Worm (Caenorhabditis elegans) whole organism, L1 larva: ENCODE measurements around the gene F56C9.8.

Experiments
- alr-1 ChIP-seq: fragments of 200-800 bp; sonication (Bioruptor generic); optimal IDR thresholded peaks from 2 replicates; lab custom pipeline; 2018; ENCODE audit warnings: borderline replicate concordance, mild to moderate bottlenecking, missing genetic modification characterization, missing compliant biosample characterization
- mdl-1 ChIP-seq, 2 experiments: fragments of 150-350 bp; optimal IDR thresholded peaks; 2 replicates each; lab custom pipeline; 2014 to 2017; ENCODE audit warnings: missing biosample characterization in 2 of 2, missing genetic modification characterization in 2 of 2, inconsistent platforms in 1 of 2
- nhr-76 ChIP-seq: sonication (generic microtip); optimal IDR thresholded peaks from 2 replicates; lab custom pipeline; 2017; ENCODE audit warnings: missing biosample characterization, missing genetic modification characterization
- pqm-1 ChIP-seq: sonication (generic microtip); optimal IDR thresholded peaks from 3 replicates; lab custom pipeline; 2017; ENCODE audit warnings: missing biosample characterization, missing genetic modification characterization
- skn-1 ChIP-seq: fragments of 150-350 bp; optimal IDR thresholded peaks from 2 replicates; lab custom pipeline; 2014; ENCODE audit warnings: missing biosample characterization, missing genetic modification characterization

- TF ChIP-seq mdl-1 (tag; optimal IDR thresholded peaks at IDR 0.05; lab: Kevin White, UChicago) (peak; percentile 56 to 99), pqm-1 (no peak), alr-1 (tag; lab: Kevin White, UChicago) (no peak), nhr-76 (tag; lab: Kevin White, UChicago) (no peak), skn-1 (peak; percentile 86)
These were observed 15.9 kb upstream of the F56C9.8 start, which contains the start of gene F56C9.10 for ce11 chrIII:7335220-7335619.
